Fruit fly (Drosophila melanogaster) whole organism, pupa: Measurements from ENCODE around the gene Lamtor4.

Experiments
- CG17806 ChIP-seq: fragments of 200-800 bp; sonication (Bioruptor generic); optimal IDR thresholded peaks from 2 replicates; lab custom pipeline; 2018; ENCODE audit warnings: missing biosample characterization, mild to moderate bottlenecking, missing genetic modification characterization, moderate library complexity
- CG32121 ChIP-seq: fragments of 200-800 bp; sonication (Bioruptor generic); IDR thresholded peaks from 2 replicates; pipeline ENCODE4 v1.3.6; 2022; ENCODE audit warnings: missing biosample characterization, missing genetic modification characterization
- CG34367 ChIP-seq: fragments of 200-800 bp; sonication (Bioruptor generic); optimal IDR thresholded peaks from 2 replicates; lab custom pipeline; 2018; ENCODE audit warnings: missing biosample characterization, mild to moderate bottlenecking, missing genetic modification characterization
- CG4496 ChIP-seq: fragments of 200-800 bp; sonication (Bioruptor generic); IDR thresholded peaks from 3 replicates; pipeline ENCODE4 v1.3.6; 2022; ENCODE audit warnings: missing biosample characterization, missing genetic modification characterization
- CG8301 ChIP-seq: fragments of 200-800 bp; sonication (Bioruptor generic); optimal IDR thresholded peaks from 2 replicates; lab custom pipeline; 2018; ENCODE audit warnings: missing biosample characterization, mild to moderate bottlenecking, missing genetic modification characterization
- CG9948 ChIP-seq: fragments of 200-800 bp; sonication (Bioruptor generic); optimal IDR thresholded peaks from 2 replicates; lab custom pipeline; 2018; ENCODE audit warnings: missing biosample characterization, mild to moderate bottlenecking, missing genetic modification characterization, moderate library complexity
- EcR ChIP-seq: fragments of 200-800 bp; sonication (Bioruptor generic); optimal IDR thresholded peaks from 3 replicates; lab custom pipeline; 2019; ENCODE audit warnings: missing biosample characterization, missing genetic modification characterization, mild to moderate bottlenecking, moderate library complexity, missing genetic modification reagents
- Ets98B ChIP-seq: fragments of 200-800 bp; sonication (Bioruptor generic); IDR thresholded peaks from 2 replicates; pipeline ENCODE4 v1.3.6; 2022; ENCODE audit warnings: missing biosample characterization, missing genetic modification characterization

DNA sequence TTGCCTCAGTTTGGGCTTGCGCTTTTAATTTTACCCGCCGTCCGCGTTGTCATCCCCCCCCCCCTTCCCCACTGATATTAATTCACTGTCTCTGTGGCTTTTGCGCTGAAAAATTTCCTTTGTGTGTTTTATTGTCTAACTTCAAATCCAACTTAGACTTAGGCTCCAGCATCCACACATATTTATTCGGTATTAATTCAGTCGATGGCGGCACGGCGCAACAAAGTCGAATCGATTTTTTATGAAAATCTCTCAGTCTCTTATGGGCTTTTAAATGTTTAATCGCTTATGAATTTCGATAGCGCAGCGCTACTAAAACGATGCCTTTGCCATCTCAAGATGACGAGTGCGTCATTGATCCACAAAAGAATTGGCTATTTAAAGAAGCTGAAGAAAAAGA, 20.7 kb upstream of the Lamtor4 start:
- TF ChIP-seq CG17806 (no peak), CG32121 (GFP tag; lab: Robert Waterston, UW) (no peak), CG8301 (no peak), CG4496 (GFP tag; lab: Robert Waterston, UW) (no peak), EcR (GFP tag; lab: Kevin White, UChicago) (no peak), Ets98B (no peak), CG34367 (tag; lab: Kevin White, UChicago) (no peak), CG9948 (tag; lab: Kevin White, UChicago) (no peak)
